Worm (Caenorhabditis elegans): Measurements from ENCODE around the gene C31C9.7.

Gene C31C9.7

DNA sequence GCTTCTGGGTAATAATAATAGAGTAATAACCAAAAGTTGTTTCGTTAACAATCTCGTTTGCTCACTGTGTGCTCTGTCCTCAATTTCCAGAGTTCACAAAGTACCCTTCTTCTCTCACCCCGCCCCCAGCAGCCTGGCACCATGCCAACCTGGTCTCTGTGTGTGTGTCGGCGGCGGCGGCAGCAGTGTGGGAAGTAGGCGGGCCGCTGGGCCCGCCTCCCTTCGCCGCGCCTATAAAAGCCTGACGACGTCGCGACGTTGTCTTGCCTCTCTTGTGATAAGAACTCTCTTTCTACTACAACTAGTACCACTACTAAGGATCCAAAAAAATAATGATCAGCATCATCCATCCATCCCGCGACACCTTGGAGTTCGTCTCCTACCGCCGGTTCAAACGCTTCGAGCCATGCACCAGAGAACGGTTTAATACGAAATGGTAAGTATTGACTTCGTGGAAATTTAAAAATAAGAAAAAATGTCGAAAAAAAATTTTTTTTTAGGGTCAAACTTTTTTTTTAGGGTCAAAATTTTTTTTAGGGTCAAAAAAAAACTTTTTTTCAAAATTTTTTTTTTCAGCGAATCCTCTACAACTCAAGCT, at the start of gene C31C9.7:
C31C9.7 (plus strand) TSS at position 261 of the 598 bp plus-strand sequence.
- no peak for TF ChIP-seq ztf-4 (tag; optimal IDR thresholded peaks at IDR 0.05)
- TF ChIP-seq nhr-43 (tag; optimal IDR thresholded peaks at IDR 0.05; ENCODE audit: poor library complexity, severe bottlenecking): peak; percentile 27
- TF ChIP-seq elt-2 (tag; optimal IDR thresholded peaks at IDR 0.05): peak; percentile 79
- TF ChIP-seq lsy-12 (tag; optimal IDR thresholded peaks at IDR 0.05): peak; percentile 9
- no peak for TF ChIP-seq lin-39 (tag; optimal IDR thresholded peaks at IDR 0.05)
- peak; percentile 93 for TF ChIP-seq ama-1 (optimal IDR thresholded peaks at IDR 0.05)
- TF ChIP-seq nfya-1 (tag; optimal IDR thresholded peaks at IDR 0.05; ENCODE audit: insufficient read depth): peak; percentile 44
- TF ChIP-seq ceh-82 (tag; optimal IDR thresholded peaks at IDR 0.05): no peak

DNA sequence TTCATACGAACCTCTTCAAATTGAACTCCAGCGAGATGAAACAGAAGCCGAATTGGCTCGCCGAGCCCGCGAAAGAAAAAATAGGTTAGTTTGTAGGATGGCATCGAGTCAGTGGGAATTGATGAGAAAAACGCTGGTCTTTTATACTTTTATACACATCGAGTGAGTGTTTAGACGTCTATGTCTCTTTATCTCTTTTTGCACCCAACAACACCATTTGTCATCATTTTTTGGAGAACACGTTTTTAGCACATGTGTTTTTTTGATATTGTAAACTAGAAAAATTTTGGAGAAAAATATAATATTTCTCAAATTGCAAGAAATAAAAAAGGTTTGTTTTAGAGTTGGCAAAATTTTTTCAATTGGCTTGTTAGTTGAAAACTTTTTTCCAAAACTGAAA, 44.6 kb upstream of the C31C9.7 start, which contains the start of gene gst-16:
gst-16 (minus strand) TSS at position 111 of the 400 bp plus-strand sequence.
- no peak for TF ChIP-seq nhr-28 (tag; optimal IDR thresholded peaks at IDR 0.05)
- no peak for TF ChIP-seq lsy-12 (tag; optimal IDR thresholded peaks at IDR 0.05)
- TF ChIP-seq tbx-2 (tag; optimal IDR thresholded peaks at IDR 0.05): no peak
- no peak for TF ChIP-seq unc-62 (GFP tag; optimal IDR thresholded peaks at IDR 0.05)
- no peak for TF ChIP-seq sea-2 (GFP tag; optimal IDR thresholded peaks at IDR 0.05)
- no peak for TF ChIP-seq nhr-77 (tag; optimal IDR thresholded peaks at IDR 0.05)
- TF ChIP-seq skn-1 (tag; optimal IDR thresholded peaks at IDR 0.05): peak; percentile 93

DNA sequence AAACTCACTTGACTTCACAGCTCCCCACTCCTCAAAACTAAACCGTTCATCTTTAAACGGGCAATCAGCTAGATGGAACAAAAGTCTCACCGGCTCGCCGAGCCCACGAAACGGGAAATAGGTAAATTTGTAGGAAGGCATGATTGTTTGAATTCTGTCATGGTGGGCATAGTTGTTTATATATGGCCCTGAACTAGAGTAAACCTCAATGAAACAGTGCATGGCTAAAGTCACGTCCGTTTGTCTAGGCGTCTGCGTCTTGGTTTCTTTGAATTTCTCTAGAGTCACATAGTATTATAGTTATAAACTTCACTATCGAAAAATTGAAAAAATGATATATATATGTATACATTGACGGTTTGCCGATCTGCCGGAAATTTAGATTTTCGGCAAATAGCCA, 41.9 kb upstream of the C31C9.7 start, which contains the start of gene gst-19:
gst-19 (minus strand) TSS at position 145 of the 400 bp plus-strand sequence.
- TF ChIP-seq egl-27 (tag; optimal IDR thresholded peaks at IDR 0.05) (no peak), nhr-77 (tag; optimal IDR thresholded peaks at IDR 0.05) (no peak), nhr-23 (tag; optimal IDR thresholded peaks at IDR 0.05) (no peak), nfya-1 (tag; optimal IDR thresholded peaks at IDR 0.05; ENCODE audit: insufficient read depth) (no peak), pha-4 (tag; optimal IDR thresholded peaks at IDR 0.05) (peak; percentile 19), ceh-82 (tag; optimal IDR thresholded peaks at IDR 0.05) (no peak), unc-62 (GFP tag; optimal IDR thresholded peaks at IDR 0.05) (no peak)

ce11 chrII:13630690-13631089, 38.2 kb upstream of the C31C9.7 start, which contains the start of the genes gst-17 and gst-18:
Gene gst-17, minus strand, starts transcription at chrII:13630790.
Gene gst-18, minus strand, starts transcription at chrII:13630887.
- TF ChIP-seq jun-1 (tag; optimal IDR thresholded peaks at IDR 0.05): no peak
- TF ChIP-seq nhr-12 (tag; optimal IDR thresholded peaks at IDR 0.05): no peak
- no peak for TF ChIP-seq lin-39 (tag; optimal IDR thresholded peaks at IDR 0.05)
- TF ChIP-seq eor-1 (tag; optimal IDR thresholded peaks at IDR 0.05): no peak
- no peak for TF ChIP-seq nhr-25 (tag; optimal IDR thresholded peaks at IDR 0.05)
- TF ChIP-seq ztf-11 (tag; optimal IDR thresholded peaks at IDR 0.05): no peak
- TF ChIP-seq elt-2 (tag; optimal IDR thresholded peaks at IDR 0.05): no peak
- no peak for TF ChIP-seq nhr-76 (tag; optimal IDR thresholded peaks at IDR 0.05)
- no peak for TF ChIP-seq zag-1 (tag; optimal IDR thresholded peaks at IDR 0.05)
- no peak for TF ChIP-seq mdl-1 (tag; optimal IDR thresholded peaks at IDR 0.05)
- TF ChIP-seq nhr-237 (tag; optimal IDR thresholded peaks at IDR 0.05): no peak
- no peak for TF ChIP-seq unc-62 (GFP tag; optimal IDR thresholded peaks at IDR 0.05)
- TF ChIP-seq snpc-4 (tag; optimal IDR thresholded peaks at IDR 0.05): no peak
- no peak for TF ChIP-seq R02D3.7 (tag; optimal IDR thresholded peaks at IDR 0.05)
- no peak for TF ChIP-seq unc-39 (tag; optimal IDR thresholded peaks at IDR 0.05)
- TF ChIP-seq egl-5 (tag; optimal IDR thresholded peaks at IDR 0.05): no peak
- TF ChIP-seq fos-1 (tag; optimal IDR thresholded peaks at IDR 0.05): no peak
- TF ChIP-seq lsy-12 (tag; optimal IDR thresholded peaks at IDR 0.05): no peak
- no peak for TF ChIP-seq lin-15B (tag; optimal IDR thresholded peaks at IDR 0.05)
- TF ChIP-seq ceh-82 (tag; optimal IDR thresholded peaks at IDR 0.05): no peak

DNA sequence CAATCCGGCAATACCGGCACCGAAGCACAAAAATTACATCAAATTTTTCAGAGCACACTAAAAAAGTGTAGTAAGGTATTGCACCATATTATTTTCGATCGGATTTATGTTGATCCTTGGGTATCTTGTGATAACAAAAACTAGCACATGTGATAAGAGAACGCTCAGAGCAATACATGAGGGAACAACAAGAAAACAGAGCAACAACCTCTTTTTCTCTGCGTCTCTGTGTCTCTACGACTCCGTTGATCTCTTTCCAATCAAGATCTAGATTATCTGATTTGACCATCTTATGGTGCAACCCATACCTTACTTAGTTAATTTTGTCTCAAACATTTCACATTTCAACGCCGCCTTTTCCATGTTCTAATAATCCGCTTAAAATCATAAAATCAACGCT, 36.7 kb upstream of the C31C9.7 start, which contains the start of gene tag-10:
tag-10 (plus strand) TSS at position 347 of the 400 bp plus-strand sequence.
- TF ChIP-seq nhr-77 (tag; optimal IDR thresholded peaks at IDR 0.05) (no peak), elt-2 (tag; optimal IDR thresholded peaks at IDR 0.05) (peak; percentile 30), elt-3 (tag; optimal IDR thresholded peaks at IDR 0.05) (no peak), elt-1 (tag; optimal IDR thresholded peaks at IDR 0.05) (peak; percentile 81)
